Worm (Caenorhabditis elegans): ENCODE data around the gene mboa-3.

The mboa-3 gene

DNA sequence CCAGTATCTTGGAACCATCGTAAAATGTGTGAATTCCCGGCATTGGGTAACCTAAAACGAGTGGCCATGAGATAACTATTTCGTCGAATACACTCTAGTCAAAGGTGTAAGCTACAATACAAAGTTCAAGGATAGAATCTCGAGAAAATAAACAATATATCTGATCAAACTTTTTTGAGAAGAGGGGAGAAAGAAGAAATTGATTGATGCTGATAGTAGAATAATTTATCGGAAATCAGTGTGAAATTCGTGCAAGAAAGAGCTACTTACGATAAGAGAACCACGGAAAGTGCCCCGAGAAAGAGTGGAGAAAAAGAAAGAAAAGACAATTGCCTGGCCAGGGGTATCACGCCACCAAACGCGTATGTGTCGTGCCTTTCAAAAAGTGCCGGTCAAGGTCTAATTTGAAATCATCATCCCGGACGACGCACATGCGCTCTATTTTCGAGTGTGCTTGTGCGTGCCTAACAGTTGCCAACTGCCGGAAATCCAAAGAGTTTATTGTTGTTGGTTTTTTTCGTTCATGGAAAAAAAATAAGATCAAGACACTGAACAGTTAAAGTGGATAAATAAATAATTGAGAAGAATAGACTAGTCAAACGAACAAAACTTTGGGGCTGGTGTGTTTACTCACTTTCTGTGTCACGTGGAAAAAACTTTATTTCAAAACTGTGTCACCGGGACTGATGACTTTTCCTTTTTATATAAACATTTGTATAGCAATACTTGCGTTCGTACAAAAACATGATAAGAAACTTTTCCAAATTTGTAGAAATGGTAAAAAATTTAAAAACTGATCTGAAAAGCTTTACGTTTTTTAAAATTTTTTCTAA lies at the start of gene mboa-3:
Gene mboa-3, minus strand, starts transcription at position 51 of the 833 bp plus-strand sequence.
- no peak for TF ChIP-seq Y95B8A.8 (GFP tag; IDR thresholded peaks at IDR 0.05)
- TF ChIP-seq atf-7 (tag; optimal IDR thresholded peaks at IDR 0.05) = peak; percentile 7
- no peak for TF ChIP-seq bed-2 (GFP tag; IDR thresholded peaks at IDR 0.05)
- no peak for TF ChIP-seq cebp-1 (GFP tag; IDR thresholded peaks at IDR 0.05)
- TF ChIP-seq cebp-1 (tag; optimal IDR thresholded peaks at IDR 0.05) = peak; percentile 49
- TF ChIP-seq nhr-80 (tag; optimal IDR thresholded peaks at IDR 0.05) = peak; percentile 83
- TF ChIP-seq let-607 (tag; optimal IDR thresholded peaks at IDR 0.05) = no peak
- peak; percentile 46; the same call in 1 of the 2 replicates for TF ChIP-seq B0336.3 (GFP tag; IDR thresholded peaks at IDR 0.05)
- peak; percentile 27 for TF ChIP-seq ets-4 (GFP tag; optimal IDR thresholded peaks at IDR 0.05)
- TF ChIP-seq nfyb-1 (GFP tag; IDR thresholded peaks at IDR 0.05) = peak; percentile 35; the same call in 1 of the 2 replicates
- TF ChIP-seq egl-18 (GFP tag; IDR thresholded peaks at IDR 0.05) = no peak
- TF ChIP-seq ztf-22 (GFP tag; optimal IDR thresholded peaks at IDR 0.05) = peak; percentile 27
- peak; percentile 45; the same call in 1 of the 2 replicates for TF ChIP-seq dox-1 (GFP tag; IDR thresholded peaks at IDR 0.05)
- no peak for TF ChIP-seq K12H6.12 (tag; optimal IDR thresholded peaks at IDR 0.05)
- 0 out of 2 replicates have a peak, but pooled peaks have one; percentile 47 for TF ChIP-seq Y56A3A.18 (GFP tag; IDR thresholded peaks at IDR 0.05)

DNA sequence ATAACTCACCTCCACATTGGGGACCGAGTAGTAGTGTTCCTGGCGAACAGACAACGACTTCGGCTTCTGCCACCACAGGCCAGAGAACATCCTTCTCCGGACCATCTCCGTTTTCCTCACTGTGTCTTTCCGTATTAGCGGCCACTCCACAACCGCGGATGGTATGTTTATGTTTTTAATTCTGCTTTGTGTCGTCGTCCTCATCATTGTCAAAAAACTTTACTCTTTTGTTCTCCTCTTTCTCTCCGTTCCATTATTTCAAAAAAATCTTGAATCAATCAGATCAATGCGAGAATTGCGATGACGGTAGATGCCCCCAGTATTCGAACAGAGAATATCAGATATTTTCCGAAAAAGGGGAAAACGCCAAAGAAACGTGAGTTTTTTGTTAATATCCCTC lies 44.8 kb upstream of the mboa-3 start, which contains the start of gene mec-2:
Gene mec-2, plus strand, starts transcription at position 301 of the 400 bp plus-strand sequence.
- no peak for TF ChIP-seq nhr-80 (tag; optimal IDR thresholded peaks at IDR 0.05)
- TF ChIP-seq let-607 (tag; optimal IDR thresholded peaks at IDR 0.05) = no peak
- no peak for TF ChIP-seq ccch-3 (GFP tag; optimal IDR thresholded peaks at IDR 0.05)
- TF ChIP-seq tbp1 (GFP tag; optimal IDR thresholded peaks at IDR 0.05) = no peak
- TF ChIP-seq lin-35 (GFP tag; optimal IDR thresholded peaks at IDR 0.05) = no peak
- TF ChIP-seq nhr-179 (tag; optimal IDR thresholded peaks at IDR 0.05) = no peak
- TF ChIP-seq mel-28 (tag; optimal IDR thresholded peaks at IDR 0.05; ENCODE audit: borderline replicate concordance) = no peak
- TF ChIP-seq ZK185.1 (tag; optimal IDR thresholded peaks at IDR 0.05; ENCODE audit: poor library complexity, severe bottlenecking) = no peak

DNA sequence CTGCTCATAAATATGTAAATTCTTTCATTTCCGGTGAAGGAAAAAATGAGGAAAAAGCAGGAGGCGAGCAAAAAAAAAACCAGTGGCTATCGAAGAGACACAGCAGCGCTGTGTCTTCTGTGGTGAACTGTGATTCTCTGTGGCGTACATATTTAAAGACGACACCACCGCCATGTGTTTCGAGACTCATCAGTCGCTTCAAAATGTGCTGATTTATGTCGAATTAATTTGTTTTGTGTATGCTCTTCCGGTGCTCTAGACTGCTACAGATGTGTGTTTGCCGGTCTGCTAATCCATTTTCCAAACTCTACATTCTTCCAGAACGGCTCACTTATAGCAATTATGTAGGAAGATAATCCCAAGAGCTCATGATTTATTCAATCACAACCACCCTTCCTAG lies 42.9 kb upstream of the mboa-3 start:
- TF ChIP-seq dpl-1 (GFP tag; optimal IDR thresholded peaks at IDR 0.05) (no peak), nhr-90 (tag; optimal IDR thresholded peaks at IDR 0.05) (no peak), ceh-100 (GFP tag; IDR thresholded peaks at IDR 0.05) (no peak), Y67H2A.10 (GFP tag; conservative IDR thresholded peaks at IDR 0.05) (no peak), him-1 (tag; optimal IDR thresholded peaks at IDR 0.05) (no peak), ccch-3 (GFP tag; optimal IDR thresholded peaks at IDR 0.05) (no peak)

DNA sequence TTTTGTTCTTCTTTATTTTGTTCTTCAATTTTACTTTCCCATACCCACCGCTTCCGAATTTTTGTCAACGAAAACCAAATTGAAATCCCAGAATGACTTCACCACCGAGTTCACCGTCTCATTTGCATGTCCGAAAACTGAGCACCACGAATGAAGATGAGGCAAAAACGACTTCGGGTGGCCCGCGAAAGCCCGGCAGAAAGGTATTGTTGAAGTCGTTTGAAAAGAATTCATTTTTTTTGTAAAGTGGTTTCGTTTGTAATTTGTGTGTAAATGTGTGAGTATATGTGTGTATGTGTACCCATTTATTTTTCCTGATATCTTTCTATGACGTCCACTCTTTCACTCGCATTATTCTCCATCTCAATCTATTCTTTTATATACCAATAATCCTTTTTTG lies 35.3 kb upstream of the mboa-3 start, which contains the start of gene C38C5.1:
Gene C38C5.1, plus strand, starts transcription at position 90 of the 400 bp plus-strand sequence.
- no peak for TF ChIP-seq fkh-3 (tag; optimal IDR thresholded peaks at IDR 0.05)
- TF ChIP-seq F33H1.4 (GFP tag; IDR thresholded peaks at IDR 0.05) = no peak
- no peak for TF ChIP-seq ztf-22 (GFP tag; optimal IDR thresholded peaks at IDR 0.05)
- TF ChIP-seq nfya-1 (tag; optimal IDR thresholded peaks at IDR 0.05; ENCODE audit: borderline replicate concordance, insufficient read depth) = no peak
- no peak for TF ChIP-seq zim-3 (tag; optimal IDR thresholded peaks at IDR 0.05)
- no peak for TF ChIP-seq lsl-1 (GFP tag; optimal IDR thresholded peaks at IDR 0.05)
- no peak for TF ChIP-seq rpc-1 (optimal IDR thresholded peaks at IDR 0.05)
- TF ChIP-seq rpc-1 (tag; optimal IDR thresholded peaks at IDR 0.05) = no peak
- no peak for TF ChIP-seq zfh-2 (GFP tag; conservative IDR thresholded peaks at IDR 0.05)
- no peak for TF ChIP-seq rec-8 (tag; optimal IDR thresholded peaks at IDR 0.05)
- no peak for TF ChIP-seq chd-7 (tag; optimal IDR thresholded peaks at IDR 0.05)
- no peak for TF ChIP-seq mes-4 (tag; optimal IDR thresholded peaks at IDR 0.05)
- TF ChIP-seq ztf-18 (tag; optimal IDR thresholded peaks at IDR 0.05) = no peak
- no peak for TF ChIP-seq F39B2.1 (GFP tag; IDR thresholded peaks at IDR 0.05)
- no peak for TF ChIP-seq ccch-3 (GFP tag; optimal IDR thresholded peaks at IDR 0.05)
- TF ChIP-seq sdz-38 (tag; optimal IDR thresholded peaks at IDR 0.05) = no peak
- TF ChIP-seq attf-6 (GFP tag; IDR thresholded peaks at IDR 0.05) = no peak

Measured in whole organism, young adult.